Worm (Caenorhabditis elegans) whole organism, late embryonic: ENCODE data around the gene gpc-1.
A peak's percentile ranks its signal among the peaks of the same experiment; 100 is the strongest.

ENCODE experiments used
- C08G9.2 ChIP-seq: sonication (generic microtip); optimal IDR thresholded peaks from 2 replicates; lab custom pipeline; 2016; ENCODE audit warnings: mild to moderate bottlenecking, missing genetic modification characterization, moderate library complexity, missing compliant biosample characterization
- C38D4.7 ChIP-seq: fragments of 200-800 bp; sonication (Bioruptor generic); optimal IDR thresholded peaks from 2 replicates; lab custom pipeline; 2018; ENCODE audit warnings: mild to moderate bottlenecking, missing genetic modification characterization, moderate library complexity, missing compliant biosample characterization
- F13H6.1 ChIP-seq: sonication (generic microtip); optimal IDR thresholded peaks from 2 replicates; lab custom pipeline; 2016; ENCODE audit warnings: missing genetic modification characterization, missing compliant biosample characterization
- ahr-1 ChIP-seq: sonication (generic microtip); optimal IDR thresholded peaks from 2 replicates; lab custom pipeline; 2016; ENCODE audit warnings: missing genetic modification characterization, missing compliant biosample characterization
- ama-1 ChIP-seq: fragments of 150-350 bp; optimal IDR thresholded peaks from 2 replicates; lab custom pipeline; 2014
- ceh-2 ChIP-seq: sonication (generic microtip); optimal IDR thresholded peaks from 2 replicates; lab custom pipeline; 2016; ENCODE audit warnings: missing genotype, missing genetic modification characterization, missing compliant biosample characterization
- ceh-22 ChIP-seq: sonication (generic microtip); optimal IDR thresholded peaks from 2 replicates; lab custom pipeline; 2017; ENCODE audit warnings: missing biosample characterization, missing genetic modification characterization
- ceh-24 ChIP-seq: sonication (generic microtip); optimal IDR thresholded peaks from 2 replicates; lab custom pipeline; 2016; ENCODE audit warnings: mild to moderate bottlenecking, missing genetic modification characterization, missing compliant biosample characterization
- ceh-30 ChIP-seq: fragments of 150-350 bp; optimal IDR thresholded peaks from 2 replicates; lab custom pipeline; 2014; ENCODE audit warnings: missing biosample characterization, missing genetic modification characterization
- ceh-34 ChIP-seq: sonication (generic microtip); optimal IDR thresholded peaks from 2 replicates; lab custom pipeline; 2016; ENCODE audit warnings: mild to moderate bottlenecking, missing genetic modification characterization, missing compliant biosample characterization
- ceh-48 ChIP-seq: sonication (generic microtip); optimal IDR thresholded peaks from 2 replicates; lab custom pipeline; 2016; ENCODE audit warnings: missing genetic modification characterization, inconsistent platforms, missing compliant biosample characterization
- ceh-9 ChIP-seq: sonication (generic microtip); optimal IDR thresholded peaks from 2 replicates; lab custom pipeline; 2016; ENCODE audit warnings: mild to moderate bottlenecking, missing genetic modification characterization, inconsistent platforms, missing compliant biosample characterization
- dve-1 ChIP-seq: sonication (generic microtip); optimal IDR thresholded peaks from 2 replicates; lab custom pipeline; 2017; ENCODE audit warnings: antibody characterized with exemption, mild to moderate bottlenecking, missing genetic modification characterization, missing compliant biosample characterization
- elt-4 ChIP-seq: sonication (generic microtip); optimal IDR thresholded peaks from 2 replicates; lab custom pipeline; 2016; ENCODE audit warnings: missing genetic modification characterization, missing compliant biosample characterization
- gmeb-2 ChIP-seq: sonication (generic microtip); optimal IDR thresholded peaks from 2 replicates; lab custom pipeline; 2016; ENCODE audit warnings: missing genetic modification characterization, inconsistent platforms, missing compliant biosample characterization
- hlh-13 ChIP-seq: fragments of 200-800 bp; sonication (Bioruptor generic); optimal IDR thresholded peaks from 2 replicates; lab custom pipeline; 2018; ENCODE audit warnings: mild to moderate bottlenecking, missing genetic modification characterization, missing compliant biosample characterization
- hlh-30 ChIP-seq: sonication (generic microtip); optimal IDR thresholded peaks from 2 replicates; lab custom pipeline; 2017; ENCODE audit warnings: antibody characterized with exemption, missing genetic modification characterization, missing compliant biosample characterization; ENCODE audit not compliant: insufficient read depth
- hlh-6 ChIP-seq: sonication (generic microtip); optimal IDR thresholded peaks from 2 replicates; lab custom pipeline; 2016; ENCODE audit warnings: missing genotype, missing genetic modification characterization, missing compliant biosample characterization
- hlh-8 ChIP-seq: sonication (generic microtip); optimal IDR thresholded peaks from 2 replicates; lab custom pipeline; 2016; ENCODE audit warnings: missing genotype, missing genetic modification characterization, missing compliant biosample characterization
- lim-6 ChIP-seq: sonication (generic microtip); optimal IDR thresholded peaks from 2 replicates; lab custom pipeline; 2016; ENCODE audit warnings: missing genetic modification characterization, missing compliant biosample characterization
- madf-2 ChIP-seq: sonication (generic microtip); optimal IDR thresholded peaks from 2 replicates; lab custom pipeline; 2017; ENCODE audit warnings: missing genetic modification characterization, missing compliant biosample characterization
- mec-3 ChIP-seq: sonication (generic microtip); optimal IDR thresholded peaks from 2 replicates; lab custom pipeline; 2016; ENCODE audit warnings: borderline replicate concordance, missing genetic modification characterization, missing compliant biosample characterization
- npax-4 ChIP-seq: sonication (generic microtip); optimal IDR thresholded peaks from 2 replicates; lab custom pipeline; 2016; ENCODE audit warnings: missing genetic modification characterization, missing compliant biosample characterization
- pag-3 ChIP-seq: sonication (generic microtip); optimal IDR thresholded peaks from 2 replicates; lab custom pipeline; 2016; ENCODE audit warnings: missing compliant biosample characterization, missing genetic modification characterization, borderline replicate concordance
- pat-9 ChIP-seq: fragments of 200-800 bp; sonication (Bioruptor generic); optimal IDR thresholded peaks from 2 replicates; lab custom pipeline; 2018; ENCODE audit warnings: mild to moderate bottlenecking, missing genetic modification characterization, moderate library complexity, missing compliant biosample characterization
- pax-1 ChIP-seq: fragments of 150-350 bp; optimal IDR thresholded peaks from 2 replicates; lab custom pipeline; 2014; ENCODE audit warnings: missing biosample characterization, missing genetic modification characterization
- pha-2 ChIP-seq: sonication (generic microtip); optimal IDR thresholded peaks from 2 replicates; lab custom pipeline; 2017; ENCODE audit warnings: mild to moderate bottlenecking, missing genetic modification characterization, missing compliant biosample characterization
- pqm-1 ChIP-seq: sonication (generic microtip); optimal IDR thresholded peaks from 2 replicates; lab custom pipeline; 2016; ENCODE audit warnings: missing genetic modification characterization, missing compliant biosample characterization
- pros-1 ChIP-seq: fragments of 150-350 bp; optimal IDR thresholded peaks from 2 replicates; lab custom pipeline; 2014; ENCODE audit warnings: missing biosample characterization, missing genetic modification reagents, missing genetic modification characterization
- ref-2 ChIP-seq: sonication (generic microtip); optimal IDR thresholded peaks from 2 replicates; lab custom pipeline; 2016; ENCODE audit warnings: missing genetic modification characterization, missing compliant biosample characterization
- sdc-2 ChIP-seq: sonication (generic microtip); optimal IDR thresholded peaks from 2 replicates; lab custom pipeline; 2016; ENCODE audit warnings: missing genotype, missing genetic modification characterization, missing compliant biosample characterization
- tbx-2 ChIP-seq: sonication (generic microtip); optimal IDR thresholded peaks from 2 replicates; lab custom pipeline; 2016; ENCODE audit warnings: missing genetic modification characterization, missing compliant biosample characterization
- tbx-7 ChIP-seq: sonication (generic microtip); optimal IDR thresholded peaks from 2 replicates; lab custom pipeline; 2016; ENCODE audit warnings: missing genotype, missing genetic modification characterization, missing compliant biosample characterization
- ttx-3 ChIP-seq: sonication (generic microtip); optimal IDR thresholded peaks from 2 replicates; lab custom pipeline; 2016; ENCODE audit warnings: missing genetic modification reagents, missing genetic modification characterization, missing compliant biosample characterization
- unc-3 ChIP-seq, 2 experiments: fragments of 200-800 bp in 1 of 2; sonication (Bioruptor generic) in 1 of 2; sonication (generic microtip) in 1 of 2; conservative IDR thresholded peaks in 1 of 2; optimal IDR thresholded peaks in 1 of 2; 2 replicates each; pipeline versions ENCODE4 v1.3.6 to Lab custom; 2016 to 2022; ENCODE audit warnings: missing compliant biosample characterization in 2 of 2, missing genetic modification characterization in 2 of 2, missing genetic modification reagents in 1 of 2
- unc-86 ChIP-seq: sonication (generic microtip); optimal IDR thresholded peaks from 2 replicates; lab custom pipeline; 2016; ENCODE audit warnings: missing genetic modification characterization, missing compliant biosample characterization
- zip-5 ChIP-seq: sonication (generic microtip); optimal IDR thresholded peaks from 2 replicates; lab custom pipeline; 2016; ENCODE audit warnings: missing genetic modification characterization, missing compliant biosample characterization

Gene gpc-1

DNA sequence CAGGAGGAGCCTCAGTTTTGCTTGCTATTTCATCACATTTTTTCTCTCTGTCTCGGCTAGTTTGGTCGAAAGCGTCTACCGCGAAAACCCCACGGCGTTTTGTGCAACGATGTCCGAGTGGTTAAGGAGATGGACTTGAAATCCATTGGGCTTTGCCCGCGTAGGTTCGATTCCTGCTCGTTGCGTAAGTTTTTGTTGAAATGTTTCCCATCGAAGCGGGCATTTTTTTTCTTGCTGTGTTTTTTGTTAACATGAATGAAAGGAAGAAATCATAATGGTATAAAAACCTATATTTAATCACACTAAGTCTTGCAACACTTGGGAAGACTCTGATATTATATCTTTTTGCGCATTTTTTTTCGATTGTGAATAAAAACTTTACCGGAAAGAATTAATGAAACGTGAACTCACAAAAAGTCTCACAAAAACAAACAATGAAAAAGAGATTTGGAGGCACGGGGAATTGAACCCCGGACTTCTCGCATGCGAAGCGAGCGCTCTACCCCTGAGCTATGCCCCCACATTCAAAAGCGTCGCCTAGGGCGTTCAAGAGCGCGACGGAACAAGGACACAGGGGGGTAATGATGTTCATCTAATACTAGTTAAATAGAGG, 5.2 kb upstream of the gpc-1 start (continued):
- TF ChIP-seq pros-1 (tag; lab: Kevin White, UChicago) (no peak), hlh-13 (GFP tag; lab: Kevin White, UChicago) (peak; percentile 63), ahr-1 (tag; lab: Kevin White, UChicago) (peak; percentile 59), ama-1 (lab: Kevin White, UChicago) (no peak), gmeb-2 (tag; lab: Kevin White, UChicago) (peak; percentile 76), tbx-7 (peak; percentile 48), pag-3 (no peak), ceh-22 (tag; lab: Kevin White, UChicago) (no peak), hlh-6 (tag; lab: Kevin White, UChicago) (peak; percentile 80), ceh-30 (tag; lab: Kevin White, UChicago) (no peak), sdc-2 (tag; lab: Kevin White, UChicago) (peak; percentile 85), pat-9 (peak; percentile 73), dve-1 (peak; percentile 32), unc-3 (GFP tag; conservative IDR thresholded peaks at IDR 0.05; lab: Robert Waterston, UW) (peak; percentile 63), unc-3 (tag; optimal IDR thresholded peaks at IDR 0.05; lab: Kevin White, UChicago) (peak; percentile 64), pqm-1 (tag; lab: Kevin White, UChicago) (no peak), F13H6.1 (peak; percentile 61), mec-3 (tag; lab: Kevin White, UChicago) (no peak), tbx-2 (tag; lab: Kevin White, UChicago) (peak; percentile 69), ceh-9 (no peak), pax-1 (tag; lab: Kevin White, UChicago) (no peak), ceh-2 (tag; lab: Kevin White, UChicago) (peak; percentile 45), ceh-48 (tag; lab: Kevin White, UChicago) (peak; percentile 50), unc-86 (tag; lab: Kevin White, UChicago) (peak; percentile 82), C38D4.7 (GFP tag; lab: Kevin White, UChicago) (peak; percentile 78), hlh-8 (no peak), zip-5 (tag; lab: Kevin White, UChicago) (peak; percentile 57), ref-2 (tag; lab: Kevin White, UChicago) (peak; percentile 81), hlh-30 (tag; lab: Kevin White, UChicago) (no peak), lim-6 (tag; lab: Kevin White, UChicago) (no peak)

DNA sequence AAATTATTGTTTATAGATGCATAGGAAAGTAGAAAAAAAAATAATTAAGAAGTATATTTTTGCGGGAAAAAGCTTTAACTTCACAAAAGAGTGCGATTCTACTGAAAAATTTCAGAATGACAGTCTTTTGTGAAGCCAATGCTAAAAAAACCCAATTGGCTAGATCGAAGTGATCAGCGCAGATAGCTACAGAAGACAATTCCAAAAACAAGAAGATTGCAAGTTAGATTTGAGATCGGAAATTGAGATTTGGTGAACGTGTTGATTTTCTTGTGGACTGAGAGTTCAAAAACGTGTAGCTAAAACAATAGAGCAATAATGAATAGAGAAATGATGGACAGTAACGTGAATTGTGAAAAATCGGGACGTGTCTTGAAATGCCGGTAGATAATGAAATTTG, 3.6 kb downstream of the gpc-1 start:
- TF ChIP-seq tbx-7, result no peak
- no peak for TF ChIP-seq C08G9.2 (tag; lab: Kevin White, UChicago)
- TF ChIP-seq elt-4, result no peak
- no peak for TF ChIP-seq sdc-2 (tag; lab: Kevin White, UChicago)
- no peak for TF ChIP-seq madf-2 (tag; lab: Kevin White, UChicago)
- no peak for TF ChIP-seq ceh-34
- no peak for TF ChIP-seq ceh-22 (tag; lab: Kevin White, UChicago)
- no peak for TF ChIP-seq pqm-1 (tag; lab: Kevin White, UChicago)
- no peak for TF ChIP-seq pha-2 (tag; lab: Kevin White, UChicago)
- no peak for TF ChIP-seq npax-4
- TF ChIP-seq ceh-2 (tag; lab: Kevin White, UChicago), result no peak

DNA sequence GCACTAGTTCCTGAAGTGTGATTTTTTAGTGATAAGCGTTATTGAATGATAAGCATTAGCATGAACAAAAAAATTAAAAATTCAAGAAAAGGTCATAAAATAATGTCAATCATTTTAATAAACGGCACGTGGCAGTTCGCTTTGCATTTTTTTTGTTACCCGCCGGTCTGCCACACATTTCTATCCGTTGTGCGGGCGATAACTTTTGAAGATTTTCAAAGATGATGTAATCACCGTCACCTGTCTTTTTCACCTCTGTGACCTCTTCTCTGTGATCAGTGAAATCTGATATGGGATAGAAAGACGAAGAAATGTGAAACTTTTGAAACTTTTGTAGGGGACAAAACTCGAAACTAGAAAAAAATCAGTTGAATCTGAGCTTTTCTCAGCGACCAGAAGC, 6.9 kb downstream of the gpc-1 start:
- no peak for TF ChIP-seq pat-9
- no peak for TF ChIP-seq F13H6.1
- no peak for TF ChIP-seq ttx-3 (tag; lab: Kevin White, UChicago)
- TF ChIP-seq ceh-24, result no peak
- no peak for TF ChIP-seq elt-4
- TF ChIP-seq ceh-48 (tag; lab: Kevin White, UChicago), result no peak
